Worm (Caenorhabditis elegans): Measurements from ENCODE around the gene F08G12.3.

The F08G12.3 gene

DNA sequence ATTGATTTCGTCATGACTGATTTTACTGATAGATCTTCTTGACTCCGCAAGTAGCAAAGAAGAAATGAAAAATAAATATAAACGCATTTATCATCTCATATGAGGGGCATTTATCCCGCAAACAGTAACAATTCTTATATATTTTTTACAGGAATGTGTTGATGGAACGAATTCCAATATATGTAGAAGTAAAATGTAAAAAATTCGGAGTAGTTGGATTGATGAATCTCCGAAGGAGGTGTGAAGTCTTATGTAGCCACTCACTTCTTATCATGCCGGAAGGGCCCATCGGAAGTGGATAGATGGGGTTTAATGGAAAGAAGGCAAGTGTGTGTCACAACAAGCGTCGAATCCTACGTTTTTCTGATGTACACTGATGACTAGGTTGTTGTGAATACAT is 37.7 kb downstream of the F08G12.3 start, which contains the start of gene gcy-9:
Gene gcy-9 (minus strand): TSS at position 101 of the 400 bp plus-strand sequence.
- TF ChIP-seq bed-3 (GFP tag; optimal IDR thresholded peaks at IDR 0.05) (no peak), nhr-12 (tag; optimal IDR thresholded peaks at IDR 0.05) (no peak), ces-1 (GFP tag; optimal IDR thresholded peaks at IDR 0.05) (no peak), blmp-1 (tag; optimal IDR thresholded peaks at IDR 0.05) (no peak), lin-13 (tag; optimal IDR thresholded peaks at IDR 0.05) (no peak), sem-2 (GFP tag; optimal IDR thresholded peaks at IDR 0.05) (no peak), zip-8 (tag; optimal IDR thresholded peaks at IDR 0.05) (no peak), hlh-1 (tag; optimal IDR thresholded peaks at IDR 0.05) (no peak), M03D4.4 (tag; optimal IDR thresholded peaks at IDR 0.05) (no peak), elt-1 (tag; optimal IDR thresholded peaks at IDR 0.05; ENCODE audit: borderline replicate concordance, insufficient read depth) (no peak), mep-1 (tag; optimal IDR thresholded peaks at IDR 0.05) (no peak)

DNA sequence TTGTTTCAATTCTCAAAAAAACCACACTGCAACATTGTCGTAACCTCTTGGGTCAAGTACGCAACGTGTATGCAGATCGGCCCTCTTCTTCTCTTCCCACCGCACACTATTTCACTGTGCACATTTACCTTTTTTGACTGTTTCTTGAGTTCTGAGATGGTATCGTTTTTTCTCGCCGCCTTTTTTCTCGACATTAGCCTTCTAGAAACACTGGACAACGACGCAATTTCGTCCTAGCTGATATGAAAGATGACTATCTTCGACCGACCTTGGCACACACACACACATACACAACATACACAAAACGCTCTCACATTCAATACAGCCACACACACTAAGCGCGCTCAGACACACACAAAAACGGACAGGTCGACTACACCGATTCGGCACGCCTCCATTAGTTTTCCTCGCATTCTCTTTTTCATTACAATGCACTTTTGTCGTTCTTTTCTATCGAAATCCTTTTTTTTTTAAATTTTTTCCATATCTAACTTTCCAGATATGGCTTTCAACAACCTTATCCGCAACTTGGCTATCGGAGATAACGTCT is 39.4 kb downstream of the F08G12.3 start, which contains the start of gene aco-1:
Gene aco-1 (plus strand): TSS at position 500 of the 550 bp plus-strand sequence.
- TF ChIP-seq mls-2 (tag; optimal IDR thresholded peaks at IDR 0.05) (peak; percentile 15), flh-1 (GFP tag; optimal IDR thresholded peaks at IDR 0.05) (no peak), nhr-237 (tag; optimal IDR thresholded peaks at IDR 0.05) (no peak), nhr-12 (tag; optimal IDR thresholded peaks at IDR 0.05) (peak; percentile 15), M03D4.4 (tag; optimal IDR thresholded peaks at IDR 0.05) (peak; percentile 27), lin-13 (tag; optimal IDR thresholded peaks at IDR 0.05) (peak; percentile 24), cnd-1 (tag; optimal IDR thresholded peaks at IDR 0.05) (no peak), ham-2 (GFP tag; optimal IDR thresholded peaks at IDR 0.05) (peak; percentile 23), nhr-2 (tag; optimal IDR thresholded peaks at IDR 0.05) (peak; percentile 52), unc-39 (tag; optimal IDR thresholded peaks at IDR 0.05) (no peak), elt-3 (tag; optimal IDR thresholded peaks at IDR 0.05) (no peak), mep-1 (tag; optimal IDR thresholded peaks at IDR 0.05) (peak; percentile 21), elt-1 (tag; optimal IDR thresholded peaks at IDR 0.05; ENCODE audit: borderline replicate concordance, insufficient read depth) (peak; percentile 71), sptf-1 (tag; optimal IDR thresholded peaks at IDR 0.05) (peak; percentile 27), unc-62 (GFP tag; optimal IDR thresholded peaks at IDR 0.05) (no peak)

- TF ChIP-seq ceh-43 (GFP tag; optimal IDR thresholded peaks at IDR 0.05) (no peak), pha-4 (tag; optimal IDR thresholded peaks at IDR 0.05) (no peak)
These were observed 40.4 kb downstream of the F08G12.3 start for ce11 chrX:11340478-11340877.

DNA sequence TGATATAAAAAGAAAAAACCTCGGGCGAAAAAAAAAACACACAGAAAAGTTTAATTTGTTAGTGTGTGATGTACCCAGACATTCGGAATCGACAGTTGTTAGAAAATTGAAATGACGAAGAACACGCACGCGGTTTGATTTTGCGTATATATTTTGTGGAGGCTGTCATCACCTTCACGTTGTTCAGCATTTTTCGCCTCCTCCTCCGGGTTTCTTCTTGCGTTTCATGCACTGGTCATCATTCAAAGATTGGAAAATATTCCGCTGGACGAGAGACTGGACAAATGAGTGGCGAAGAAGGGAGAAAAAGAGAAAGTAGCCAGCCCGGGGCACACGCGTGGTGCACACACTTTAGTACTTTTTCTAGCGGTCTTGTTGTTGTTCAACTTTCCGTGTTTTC is 44.8 kb downstream of the F08G12.3 start:
- TF ChIP-seq pha-4 (tag; optimal IDR thresholded peaks at IDR 0.05) (no peak), snpc-4 (tag; optimal IDR thresholded peaks at IDR 0.05) (no peak), ces-1 (GFP tag; optimal IDR thresholded peaks at IDR 0.05) (no peak), bed-3 (GFP tag; optimal IDR thresholded peaks at IDR 0.05) (no peak), mep-1 (tag; optimal IDR thresholded peaks at IDR 0.05) (no peak), elt-1 (tag; optimal IDR thresholded peaks at IDR 0.05; ENCODE audit: borderline replicate concordance, insufficient read depth) (no peak), elt-3 (tag; optimal IDR thresholded peaks at IDR 0.05) (no peak), flh-1 (GFP tag; optimal IDR thresholded peaks at IDR 0.05) (no peak), ham-2 (GFP tag; optimal IDR thresholded peaks at IDR 0.05) (no peak), hlh-1 (tag; optimal IDR thresholded peaks at IDR 0.05) (peak; percentile 61), unc-62 (GFP tag; optimal IDR thresholded peaks at IDR 0.05) (peak; percentile 21), tbx-8 (GFP tag; optimal IDR thresholded peaks at IDR 0.05) (no peak), ceh-43 (GFP tag; optimal IDR thresholded peaks at IDR 0.05) (no peak), unc-39 (tag; optimal IDR thresholded peaks at IDR 0.05) (no peak), cnd-1 (tag; optimal IDR thresholded peaks at IDR 0.05) (no peak), nhr-76 (tag; optimal IDR thresholded peaks at IDR 0.05) (no peak)

- no peak for TF ChIP-seq elt-1 (tag; optimal IDR thresholded peaks at IDR 0.05; ENCODE audit: borderline replicate concordance, insufficient read depth)
- TF ChIP-seq drap-1 (GFP tag; optimal IDR thresholded peaks at IDR 0.05): no peak
- TF ChIP-seq ces-1 (GFP tag; optimal IDR thresholded peaks at IDR 0.05): peak; percentile 89
- TF ChIP-seq nhr-237 (tag; optimal IDR thresholded peaks at IDR 0.05): no peak
- TF ChIP-seq ceh-39 (tag; optimal IDR thresholded peaks at IDR 0.05): no peak
These were observed 45.4 kb downstream of the F08G12.3 start for ce11 chrX:11345471-11345870.

ce11 chrX:11346155-11346554 is 46.1 kb downstream of the F08G12.3 start, which contains the start of gene oct-2:
Gene oct-2 (plus strand): TSS chrX:11346455.
- TF ChIP-seq mab-5 (tag; optimal IDR thresholded peaks at IDR 0.05) (no peak), tbx-8 (GFP tag; optimal IDR thresholded peaks at IDR 0.05) (no peak), nhr-2 (tag; optimal IDR thresholded peaks at IDR 0.05) (no peak), nhr-76 (tag; optimal IDR thresholded peaks at IDR 0.05) (no peak), elt-1 (tag; optimal IDR thresholded peaks at IDR 0.05; ENCODE audit: borderline replicate concordance, insufficient read depth) (no peak)
